Worm (Caenorhabditis elegans) whole organism, late embryonic: ENCODE data around the gene C39B10.5.

Experiments
- ceh-24 ChIP-seq: sonication (generic microtip); optimal IDR thresholded peaks from 2 replicates; lab custom pipeline; 2016; ENCODE audit warnings: mild to moderate bottlenecking, missing genetic modification characterization, missing compliant biosample characterization
- dve-1 ChIP-seq: sonication (generic microtip); optimal IDR thresholded peaks from 2 replicates; lab custom pipeline; 2017; ENCODE audit warnings: antibody characterized with exemption, mild to moderate bottlenecking, missing genetic modification characterization, missing compliant biosample characterization
- fax-1 ChIP-seq: sonication (generic microtip); optimal IDR thresholded peaks from 2 replicates; lab custom pipeline; 2016; ENCODE audit warnings: missing genotype, missing genetic modification characterization, missing compliant biosample characterization
- hlh-8 ChIP-seq: sonication (generic microtip); optimal IDR thresholded peaks from 2 replicates; lab custom pipeline; 2016; ENCODE audit warnings: missing genotype, missing genetic modification characterization, missing compliant biosample characterization
- nfya-1 ChIP-seq: sonication (generic microtip); optimal IDR thresholded peaks from 2 replicates; lab custom pipeline; 2017; ENCODE audit warnings: missing genetic modification characterization, mild to moderate bottlenecking, missing compliant biosample characterization, antibody characterized with exemption, moderate library complexity
- pros-1 ChIP-seq: fragments of 150-350 bp; optimal IDR thresholded peaks from 2 replicates; lab custom pipeline; 2014; ENCODE audit warnings: missing biosample characterization, missing genetic modification reagents, missing genetic modification characterization
- rnt-1 ChIP-seq: sonication (generic microtip); optimal IDR thresholded peaks from 2 replicates; lab custom pipeline; 2016; ENCODE audit warnings: missing genetic modification characterization, missing compliant biosample characterization
- tbx-2 ChIP-seq: sonication (generic microtip); optimal IDR thresholded peaks from 2 replicates; lab custom pipeline; 2016; ENCODE audit warnings: missing genetic modification characterization, missing compliant biosample characterization

DNA sequence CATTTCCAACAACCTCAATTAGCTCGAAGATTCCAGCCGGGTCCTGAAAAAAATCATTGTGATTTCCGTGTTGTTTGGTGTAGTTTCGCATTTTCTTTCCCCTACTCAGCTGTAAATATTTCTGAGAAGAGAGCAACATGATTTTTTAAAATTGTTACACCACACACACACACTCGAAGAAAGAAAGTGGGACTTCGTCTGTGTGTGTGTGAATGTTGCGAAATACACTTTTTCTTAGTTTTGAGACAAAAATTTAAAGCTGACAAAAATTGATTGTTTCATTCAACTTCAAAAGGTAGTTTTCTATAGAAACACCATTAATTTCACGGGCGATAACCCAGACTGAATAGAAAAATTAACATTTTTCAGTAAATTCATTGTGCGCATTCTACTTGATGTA lies 19.0 kb upstream of the C39B10.5 start:
- TF ChIP-seq pros-1 (tag; lab: Kevin White, UChicago) (no peak), dve-1 (tag; lab: Kevin White, UChicago) (no peak), fax-1 (tag; lab: Kevin White, UChicago) (no peak), nfya-1 (tag; lab: Kevin White, UChicago) (no peak), rnt-1 (no peak), tbx-2 (tag; lab: Kevin White, UChicago) (no peak), ceh-24 (tag; lab: Kevin White, UChicago) (no peak), hlh-8 (tag; lab: Kevin White, UChicago) (no peak)
